Fruit fly (Drosophila melanogaster): Measurements from ENCODE around the gene INPP5E.
A peak's percentile ranks its signal among the peaks of the same experiment; 100 is the strongest.

Gene INPP5E

dm6 chr3L:12305896-12306295 is 28.4 kb downstream of the INPP5E start (continued):
- TF ChIP-seq CG9437 (GFP tag; optimal IDR thresholded peaks at IDR 0.05), result no peak
- no peak for TF ChIP-seq CG1603 (tag; optimal IDR thresholded peaks at IDR 0.05)
- TF ChIP-seq CG1529 (GFP tag; optimal IDR thresholded peaks at IDR 0.05), result no peak
- no peak for TF ChIP-seq CG17186 (GFP tag; optimal IDR thresholded peaks at IDR 0.05)
- TF ChIP-seq sim (GFP tag; IDR thresholded peaks at IDR 0.05), result no peak
- TF ChIP-seq Six4 (GFP tag; optimal IDR thresholded peaks at IDR 0.05), result no peak
- TF ChIP-seq Meics (GFP tag; optimal IDR thresholded peaks at IDR 0.05), result no peak
- no peak for TF ChIP-seq ab (GFP tag; optimal IDR thresholded peaks at IDR 0.05)
- TF ChIP-seq MBD-R2 (GFP tag; IDR thresholded peaks at IDR 0.05), result no peak
- no peak for TF ChIP-seq CG5245 (GFP tag; optimal IDR thresholded peaks at IDR 0.05)
- TF ChIP-seq CG8281 (tag; optimal IDR thresholded peaks at IDR 0.05), result no peak
- no peak for TF ChIP-seq lbe (GFP tag; optimal IDR thresholded peaks at IDR 0.05)
- no peak for TF ChIP-seq H15 (GFP tag; IDR thresholded peaks at IDR 0.05)
- TF ChIP-seq pros (GFP tag; optimal IDR thresholded peaks at IDR 0.05), result no peak
- no peak for TF ChIP-seq pfk (GFP tag; optimal IDR thresholded peaks at IDR 0.05)
- no peak for TF ChIP-seq exex (tag; optimal IDR thresholded peaks at IDR 0.05)
- TF ChIP-seq dmrt99B (tag; optimal IDR thresholded peaks at IDR 0.05), result peak; percentile 8
- no peak for TF ChIP-seq CG7963 (GFP tag; IDR thresholded peaks at IDR 0.05; ENCODE audit: partially characterized antibody)
- no peak for TF ChIP-seq CG34376 (GFP tag; optimal IDR thresholded peaks at IDR 0.05)
- TF ChIP-seq Camta (GFP tag; optimal IDR thresholded peaks at IDR 0.05), result no peak
- no peak for TF ChIP-seq CG15514 (GFP tag; optimal IDR thresholded peaks at IDR 0.05)
- TF ChIP-seq CG8359 (GFP tag; optimal IDR thresholded peaks at IDR 0.05; ENCODE audit: borderline replicate concordance), result no peak
- 0 out of 2 replicates have a peak, but pooled peaks have one; percentile 14 for TF ChIP-seq lmd (GFP tag; IDR thresholded peaks at IDR 0.05)
- TF ChIP-seq gro (GFP tag; optimal IDR thresholded peaks at IDR 0.05), result no peak
- no peak for TF ChIP-seq maf-S (GFP tag; optimal IDR thresholded peaks at IDR 0.05)
- TF ChIP-seq CG12659 (GFP tag; optimal IDR thresholded peaks at IDR 0.05), result no peak
- no peak for TF ChIP-seq dimm (GFP tag; IDR thresholded peaks at IDR 0.05)
- TF ChIP-seq aop (GFP tag; IDR thresholded peaks at IDR 0.05), result no peak
- no peak for TF ChIP-seq CG5953 (GFP tag; IDR thresholded peaks at IDR 0.05)
- TF ChIP-seq CG6854 (GFP tag; optimal IDR thresholded peaks at IDR 0.05), result no peak
- peak; percentile 28 for TF ChIP-seq CG18262 (tag; optimal IDR thresholded peaks at IDR 0.05)
- TF ChIP-seq mam (GFP tag; optimal IDR thresholded peaks at IDR 0.05), result no peak
- TF ChIP-seq CG2712 (tag; optimal IDR thresholded peaks at IDR 0.05), result peak; percentile 42
- no peak for TF ChIP-seq YL-1 (GFP tag; optimal IDR thresholded peaks at IDR 0.05)
- TF ChIP-seq Atf-2 (GFP tag; optimal IDR thresholded peaks at IDR 0.05), result no peak
- TF ChIP-seq emc (GFP tag; optimal IDR thresholded peaks at IDR 0.05), result no peak
- TF ChIP-seq psq (GFP tag; optimal IDR thresholded peaks at IDR 0.05), result no peak
- no peak for TF ChIP-seq CG8478 (optimal IDR thresholded peaks at IDR 0.05)
- no peak for TF ChIP-seq CG3838 (GFP tag; optimal IDR thresholded peaks at IDR 0.05)
- no peak for TF ChIP-seq CG7357 (GFP tag; IDR thresholded peaks at IDR 0.05)
- no peak for TF ChIP-seq CG34224 (GFP tag; IDR thresholded peaks at IDR 0.05; ENCODE audit: partially characterized antibody)
- TF ChIP-seq kah (GFP tag; optimal IDR thresholded peaks at IDR 0.05), result no peak
- TF ChIP-seq lilli (GFP tag; optimal IDR thresholded peaks at IDR 0.05), result no peak
- TF ChIP-seq lab (GFP tag; optimal IDR thresholded peaks at IDR 0.05), result peak; percentile 25
- TF ChIP-seq knrl (GFP tag; IDR thresholded peaks at IDR 0.05; ENCODE audit: partially characterized antibody), result no peak
- TF ChIP-seq Fer1 (GFP tag; optimal IDR thresholded peaks at IDR 0.05), result no peak
- no peak for TF ChIP-seq dm (GFP tag; optimal IDR thresholded peaks at IDR 0.05)
- TF ChIP-seq CG12942 (GFP tag; optimal IDR thresholded peaks at IDR 0.05), result no peak
- no peak for TF ChIP-seq CG10565 (GFP tag; optimal IDR thresholded peaks at IDR 0.05)
- no peak for TF ChIP-seq cad (GFP tag; optimal IDR thresholded peaks at IDR 0.05)
- TF ChIP-seq Fer2 (tag; optimal IDR thresholded peaks at IDR 0.05), result no peak
- no peak for TF ChIP-seq vnd (GFP tag; IDR thresholded peaks at IDR 0.05; ENCODE audit: partially characterized antibody)

All from whole organism, embryonic.